Fruit fly (Drosophila melanogaster) whole organism, pupa: ENCODE results near the gene Fhos.

ENCODE experiments used
- CG10348 ChIP-seq: fragments of 200-800 bp; sonication (Bioruptor generic); IDR thresholded peaks from 2 replicates; pipeline ENCODE4 v1.3.6; 2022; ENCODE audit warnings: missing biosample characterization, missing genetic modification characterization
- CG13204 ChIP-seq: fragments of 200-800 bp; sonication (Bioruptor generic); optimal IDR thresholded peaks from 2 replicates; lab custom pipeline; 2018; ENCODE audit warnings: missing biosample characterization, mild to moderate bottlenecking, missing genetic modification characterization, moderate library complexity
- CG14655 ChIP-seq: fragments of 200-800 bp; sonication (Bioruptor generic); optimal IDR thresholded peaks from 3 replicates; lab custom pipeline; 2017; ENCODE audit warnings: mild to moderate bottlenecking, missing biosample characterization, missing genetic modification reagents, missing genetic modification characterization
- CG15710 ChIP-seq: fragments of 200-800 bp; sonication (Bioruptor generic); optimal IDR thresholded peaks from 2 replicates; lab custom pipeline; 2018; ENCODE audit warnings: missing biosample characterization, mild to moderate bottlenecking, missing genetic modification characterization, moderate library complexity
- CG17806 ChIP-seq: fragments of 200-800 bp; sonication (Bioruptor generic); optimal IDR thresholded peaks from 2 replicates; lab custom pipeline; 2018; ENCODE audit warnings: missing biosample characterization, mild to moderate bottlenecking, missing genetic modification characterization, moderate library complexity
- CG32121 ChIP-seq: fragments of 200-800 bp; sonication (Bioruptor generic); IDR thresholded peaks from 2 replicates; pipeline ENCODE4 v1.3.6; 2022; ENCODE audit warnings: missing biosample characterization, missing genetic modification characterization
- CG34367 ChIP-seq: fragments of 200-800 bp; sonication (Bioruptor generic); optimal IDR thresholded peaks from 2 replicates; lab custom pipeline; 2018; ENCODE audit warnings: missing biosample characterization, mild to moderate bottlenecking, missing genetic modification characterization
- CG8159 ChIP-seq: fragments of 200-800 bp; sonication (Bioruptor generic); optimal IDR thresholded peaks from 3 replicates; lab custom pipeline; 2018; ENCODE audit warnings: missing biosample characterization, mild to moderate bottlenecking, missing genetic modification characterization, moderate library complexity
- CG8301 ChIP-seq: fragments of 200-800 bp; sonication (Bioruptor generic); optimal IDR thresholded peaks from 2 replicates; lab custom pipeline; 2018; ENCODE audit warnings: missing biosample characterization, mild to moderate bottlenecking, missing genetic modification characterization
- D1 ChIP-seq: fragments of 200-800 bp; sonication (Bioruptor generic); optimal IDR thresholded peaks from 2 replicates; lab custom pipeline; 2018; ENCODE audit warnings: missing biosample characterization, mild to moderate bottlenecking, missing genetic modification characterization, moderate library complexity
- EcR ChIP-seq: fragments of 200-800 bp; sonication (Bioruptor generic); optimal IDR thresholded peaks from 3 replicates; lab custom pipeline; 2019; ENCODE audit warnings: missing biosample characterization, missing genetic modification characterization, mild to moderate bottlenecking, moderate library complexity, missing genetic modification reagents
- Ets98B ChIP-seq: fragments of 200-800 bp; sonication (Bioruptor generic); IDR thresholded peaks from 2 replicates; pipeline ENCODE4 v1.3.6; 2022; ENCODE audit warnings: missing biosample characterization, missing genetic modification characterization
- Snoo ChIP-seq: fragments of 200-800 bp; sonication (Bioruptor generic); optimal IDR thresholded peaks from 3 replicates; lab custom pipeline; 2017; ENCODE audit warnings: missing biosample characterization, mild to moderate bottlenecking, missing genetic modification characterization, inconsistent platforms
- fd96Ca ChIP-seq: fragments of 200-800 bp; sonication (Bioruptor generic); IDR thresholded peaks from 3 replicates; pipeline ENCODE4 v1.3.6; 2022; ENCODE audit warnings: missing biosample characterization, missing genetic modification characterization

DNA sequence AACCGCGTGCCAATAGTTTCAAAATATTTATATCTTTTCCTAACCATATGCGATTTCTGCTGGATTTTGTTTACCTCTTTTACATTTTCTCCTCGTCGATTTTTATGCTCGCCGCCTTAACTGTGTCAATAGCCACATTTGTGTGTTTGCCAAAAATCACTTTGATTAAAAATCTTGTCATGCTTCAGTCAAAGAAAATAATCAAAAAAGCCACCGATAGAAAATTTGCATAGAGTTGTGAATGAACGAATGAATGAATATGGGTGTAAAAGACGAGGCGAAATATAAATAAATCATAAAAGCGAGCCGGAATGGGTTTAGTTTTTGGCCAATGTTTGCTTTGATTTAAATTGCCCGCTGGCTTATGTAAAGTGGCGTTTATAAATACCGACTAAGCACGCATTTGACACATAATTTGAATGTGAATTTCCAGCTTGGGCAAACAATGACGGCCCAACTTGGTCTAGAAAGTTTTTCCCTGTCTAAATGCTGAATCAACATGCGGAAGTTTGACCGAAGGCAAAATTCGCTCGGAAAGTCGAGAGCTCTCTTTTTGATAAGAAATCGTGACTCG, 27.4 kb downstream of the Fhos start:
- TF ChIP-seq Snoo (tag; lab: Kevin White, UChicago) = no peak
- TF ChIP-seq CG17806 (tag; lab: Kevin White, UChicago) = no peak
- no peak for TF ChIP-seq Ets98B
- no peak for TF ChIP-seq EcR (GFP tag; lab: Kevin White, UChicago)
- no peak for TF ChIP-seq CG8159 (tag; lab: Kevin White, UChicago)
- TF ChIP-seq CG10348 (GFP tag; lab: Robert Waterston, UW) = no peak
- no peak for TF ChIP-seq CG8301 (tag; lab: Kevin White, UChicago)
- TF ChIP-seq CG13204 (GFP tag; lab: Kevin White, UChicago) = no peak
- no peak for TF ChIP-seq CG34367 (tag; lab: Kevin White, UChicago)
- TF ChIP-seq CG15710 (tag; lab: Kevin White, UChicago) = no peak
- TF ChIP-seq CG32121 (GFP tag; lab: Robert Waterston, UW) = no peak
- TF ChIP-seq D1 (tag; lab: Kevin White, UChicago) = no peak
- no peak for TF ChIP-seq fd96Ca
- no peak for TF ChIP-seq CG14655 (GFP tag; lab: Kevin White, UChicago)
